Worm (Caenorhabditis elegans): ENCODE results near the gene F01F1.15.

DNA sequence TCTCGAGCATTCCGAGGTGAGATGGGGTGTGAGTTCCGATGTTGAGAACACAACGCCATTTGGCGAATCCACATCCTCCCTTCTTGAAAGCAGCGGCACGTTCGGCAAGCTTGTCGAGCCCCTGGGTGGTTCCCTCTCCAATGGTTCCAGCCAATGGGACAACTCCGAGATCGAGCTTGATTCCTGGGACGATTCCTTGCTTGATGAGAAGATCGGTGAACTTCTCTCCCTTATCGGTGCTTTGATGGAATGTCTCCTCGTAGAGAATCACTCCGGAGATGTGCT is 6.0 kb upstream of the F01F1.15 start:
- TF ChIP-seq ceh-13 (GFP tag; optimal IDR thresholded peaks at IDR 0.05) (no peak), aly-1 (tag; optimal IDR thresholded peaks at IDR 0.05) (no peak), hmbx-1 (tag; optimal IDR thresholded peaks at IDR 0.05) (no peak), ama-1 (optimal IDR thresholded peaks at IDR 0.05) (no peak), flt-1 (GFP tag; IDR thresholded peaks at IDR 0.05) (no peak), hnd-1 (tag; optimal IDR thresholded peaks at IDR 0.05) (no peak), sea-1 (GFP tag; conservative IDR thresholded peaks at IDR 0.05) (no peak), tra-4 (tag; optimal IDR thresholded peaks at IDR 0.05) (no peak), F13C5.2 (tag; optimal IDR thresholded peaks at IDR 0.05) (no peak), tbx-37 (GFP tag; conservative IDR thresholded peaks at IDR 0.05) (no peak), tbx-11 (GFP tag; IDR thresholded peaks at IDR 0.05) (no peak), B0310.2 (tag; optimal IDR thresholded peaks at IDR 0.05) (no peak), hmg-4 (GFP tag; optimal IDR thresholded peaks at IDR 0.05) (no peak)
